Worm (Caenorhabditis elegans) whole organism, mixed stage, embryonic: ENCODE measurements around the gene lin-13.

Experiments used
- ceh-83 ChIP-seq: fragments of 200-800 bp; sonication (Bioruptor generic); optimal IDR thresholded peaks from 2 replicates; lab custom pipeline; 2018; ENCODE audit warnings: mild to moderate bottlenecking, missing genetic modification characterization, missing compliant biosample characterization
- nhr-76 ChIP-seq: sonication (generic microtip); optimal IDR thresholded peaks from 2 replicates; lab custom pipeline; 2017; ENCODE audit warnings: missing biosample characterization, missing genetic modification characterization
- sem-2 ChIP-seq: fragments of 200-800 bp; sonication (Bioruptor generic); optimal IDR thresholded peaks from 2 replicates; lab custom pipeline; 2018; ENCODE audit warnings: mild to moderate bottlenecking, missing genetic modification characterization, missing compliant biosample characterization
- snpc-4 ChIP-seq: fragments of 150-350 bp; optimal IDR thresholded peaks from 2 replicates; lab custom pipeline; 2014; ENCODE audit warnings: missing biosample characterization, missing genetic modification characterization
- unc-39 ChIP-seq: fragments of 150-350 bp; optimal IDR thresholded peaks from 2 replicates; lab custom pipeline; 2014; ENCODE audit warnings: missing biosample characterization, missing genetic modification characterization

DNA sequence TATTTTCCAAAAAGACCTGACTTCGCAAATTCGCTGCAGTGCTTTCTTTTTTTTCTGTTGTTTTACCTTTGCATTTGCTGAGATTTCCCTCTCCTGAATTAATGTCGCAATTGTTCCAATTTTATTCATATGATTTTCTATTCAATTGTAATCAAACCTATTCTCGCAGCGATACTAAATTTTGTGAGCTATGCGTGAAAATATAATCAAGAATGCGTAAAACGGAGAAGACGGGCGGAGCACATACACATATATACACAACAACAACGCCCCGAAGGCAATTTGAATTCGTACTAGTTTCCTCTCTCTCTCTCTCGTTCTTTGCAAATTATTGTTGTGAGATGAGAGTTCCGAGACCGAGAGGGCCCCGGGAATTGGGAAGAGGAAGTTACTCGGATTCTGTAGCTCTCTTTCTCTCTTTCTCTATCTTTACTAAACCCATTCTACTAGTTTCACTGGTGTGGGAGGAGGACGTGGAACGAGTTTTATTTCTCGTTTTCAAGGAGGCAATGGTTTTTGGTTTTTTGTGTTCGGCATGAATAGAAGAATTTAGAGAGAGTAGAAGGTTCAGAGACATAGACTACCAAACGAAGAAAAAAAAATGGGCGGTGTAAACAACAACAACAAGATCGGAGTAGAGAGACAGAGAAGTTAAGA is 14.2 kb upstream of the lin-13 start:
- TF ChIP-seq ceh-83 (GFP tag; lab: Kevin White, UChicago) (no peak), nhr-76 (tag; lab: Kevin White, UChicago) (no peak), sem-2 (GFP tag; lab: Kevin White, UChicago) (no peak), snpc-4 (tag; lab: Kevin White, UChicago) (no peak), unc-39 (no peak)
